ENCODE assay signal across 5 worm cellular contexts in genomic region chrX:15564338-15564737, ce11.
A peak's percentile ranks its signal among the peaks of the same experiment; 100 is the strongest.
TF ChIP-seq lines count a peak whose summit lies in the region.

No protein-coding gene starts in this region.

TF ChIP-seq in whole organism, L1 larva, 84 proteins besides CTCF, POLR2A, EP300 and RAD21 (continues in another document):
- TF ChIP-seq unc-98 (GFP tag; IDR thresholded peaks at IDR 0.05; lab: Robert Waterston, UW) = no peak
- no peak for TF ChIP-seq C16A3.4 (tag; optimal IDR thresholded peaks at IDR 0.05; lab: Kevin White, UChicago)
- TF ChIP-seq nhr-84 (tag; optimal IDR thresholded peaks at IDR 0.05; lab: Kevin White, UChicago) = no peak
- no peak for TF ChIP-seq F16B12.6 (tag; optimal IDR thresholded peaks at IDR 0.05; lab: Kevin White, UChicago)
- TF ChIP-seq tbx-2 (tag; optimal IDR thresholded peaks at IDR 0.05; lab: Kevin White, UChicago) = peak; percentile 11
- TF ChIP-seq nhr-77 (tag; optimal IDR thresholded peaks at IDR 0.05; lab: Kevin White, UChicago) = no peak
- TF ChIP-seq elt-2 (tag; optimal IDR thresholded peaks at IDR 0.05; lab: Kevin White, UChicago) = no peak
- peak in 1 of 3 experiments; percentile 6 for TF ChIP-seq ceh-82 (tag; optimal IDR thresholded peaks at IDR 0.05; lab: Kevin White, UChicago)
- TF ChIP-seq mab-9 (GFP tag; IDR thresholded peaks at IDR 0.05; lab: Robert Waterston, UW) = peak; percentile 45; the same call in 1 of the 2 replicates
- TF ChIP-seq nhr-19 (GFP tag; conservative IDR thresholded peaks at IDR 0.05; lab: Robert Waterston, UW) = no peak
- TF ChIP-seq unc-30 (tag; optimal IDR thresholded peaks at IDR 0.05; lab: Kevin White, UChicago) = no peak
- TF ChIP-seq egl-27 (tag; optimal IDR thresholded peaks at IDR 0.05; lab: Kevin White, UChicago) = no peak
- no peak for TF ChIP-seq ceh-63 (GFP tag; optimal IDR thresholded peaks at IDR 0.05; lab: Kevin White, UChicago)
- no peak for TF ChIP-seq grh-1 (GFP tag; IDR thresholded peaks at IDR 0.05; lab: Robert Waterston, UW)
- TF ChIP-seq lsy-2 (tag; optimal IDR thresholded peaks at IDR 0.05; lab: Kevin White, UChicago) = peak; percentile 1 to 25
- TF ChIP-seq pqm-1 (tag; optimal IDR thresholded peaks at IDR 0.05; lab: Kevin White, UChicago) = no peak
- no peak for TF ChIP-seq nhr-12 (tag; optimal IDR thresholded peaks at IDR 0.05; lab: Kevin White, UChicago)
- no peak for TF ChIP-seq sup-37 (GFP tag; optimal IDR thresholded peaks at IDR 0.05; lab: Kevin White, UChicago)
- TF ChIP-seq fkh-4 (tag; optimal IDR thresholded peaks at IDR 0.05; lab: Kevin White, UChicago; ENCODE audit: borderline replicate concordance) = no peak

TF ChIP-seq in whole organism, L2 larva, 48 proteins besides CTCF, POLR2A, EP300 and RAD21 (continues in another document):
- TF ChIP-seq zag-1 (tag; optimal IDR thresholded peaks at IDR 0.05; lab: Kevin White, UChicago) (peak; percentile 32), nhr-10 (tag; optimal IDR thresholded peaks at IDR 0.05; lab: Kevin White, UChicago) (no peak), ztf-11 (tag; optimal IDR thresholded peaks at IDR 0.05; lab: Kevin White, UChicago) (no peak), elt-1 (tag; optimal IDR thresholded peaks at IDR 0.05; lab: Kevin White, UChicago) (no peak), dmd-4 (tag; optimal IDR thresholded peaks at IDR 0.05; lab: Kevin White, UChicago) (no peak), mdl-1 (tag; optimal IDR thresholded peaks at IDR 0.05; lab: Kevin White, UChicago) (peak in 1 of 2 experiments; percentile 72), nhr-11 (tag; optimal IDR thresholded peaks at IDR 0.05; lab: Kevin White, UChicago) (no peak), snpc-4 (tag; optimal IDR thresholded peaks at IDR 0.05; lab: Kevin White, UChicago) (no peak), unc-62 (GFP tag; optimal IDR thresholded peaks at IDR 0.05; lab: Kevin White, UChicago) (no peak), ztf-1 (GFP tag; conservative IDR thresholded peaks at IDR 0.05; lab: Robert Waterston, UW) (no peak), nhr-129 (tag; optimal IDR thresholded peaks at IDR 0.05; lab: Kevin White, UChicago) (peak; percentile 46), C34F6.9 (tag; optimal IDR thresholded peaks at IDR 0.05; lab: Kevin White, UChicago) (peak; percentile 47), crh-2 (tag; optimal IDR thresholded peaks at IDR 0.05; lab: Kevin White, UChicago) (peak; percentile 36), lin-39 (tag; optimal IDR thresholded peaks at IDR 0.05; lab: Kevin White, UChicago) (peak; percentile 40), ceh-16 (tag; optimal IDR thresholded peaks at IDR 0.05; lab: Kevin White, UChicago) (no peak), lin-11 (tag; optimal IDR thresholded peaks at IDR 0.05; lab: Kevin White, UChicago) (no peak), nhr-25 (tag; optimal IDR thresholded peaks at IDR 0.05; lab: Kevin White, UChicago) (no peak), nhr-77 (tag; optimal IDR thresholded peaks at IDR 0.05; lab: Kevin White, UChicago) (no peak), R02D3.7 (tag; optimal IDR thresholded peaks at IDR 0.05; lab: Kevin White, UChicago) (no peak), lsy-2 (tag; optimal IDR thresholded peaks at IDR 0.05; lab: Kevin White, UChicago) (peak in 1 of 2 experiments; percentile 19)

TF ChIP-seq in whole organism, L3 larva, 47 proteins besides CTCF, POLR2A, EP300 and RAD21:
- TF ChIP-seq lin-39 (tag; optimal IDR thresholded peaks at IDR 0.05; lab: Kevin White, UChicago) (peak; percentile 59), nfya-1 (tag; optimal IDR thresholded peaks at IDR 0.05; lab: Kevin White, UChicago; ENCODE audit: insufficient read depth) (peak; percentile 16), ceh-9 (tag; optimal IDR thresholded peaks at IDR 0.05; lab: Kevin White, UChicago) (no peak), nhr-67 (tag; optimal IDR thresholded peaks at IDR 0.05; lab: Kevin White, UChicago) (no peak), aly-2 (tag; optimal IDR thresholded peaks at IDR 0.05; lab: Kevin White, UChicago) (no peak), ceh-16 (tag; optimal IDR thresholded peaks at IDR 0.05; lab: Kevin White, UChicago) (no peak), mml-1 (tag; optimal IDR thresholded peaks at IDR 0.05; lab: Kevin White, UChicago) (no peak), mdl-1 (tag; optimal IDR thresholded peaks at IDR 0.05; lab: Kevin White, UChicago) (no peak), sea-2 (GFP tag; optimal IDR thresholded peaks at IDR 0.05; lab: Kevin White, UChicago) (no peak), nhr-23 (tag; optimal IDR thresholded peaks at IDR 0.05; lab: Kevin White, UChicago) (no peak), hmg-11 (tag; optimal IDR thresholded peaks at IDR 0.05; lab: Kevin White, UChicago) (no peak)
TF ChIP-seq in whole organism, L3 larva: peak in this region for 2.

TF ChIP-seq in whole organism, L4 larva, 104 proteins besides CTCF, POLR2A, EP300 and RAD21 (continues in another document):
- no peak for TF ChIP-seq mes-2 (tag; optimal IDR thresholded peaks at IDR 0.05; lab: Kevin White, UChicago; ENCODE audit: poor library complexity, severe bottlenecking)
- no peak for TF ChIP-seq dmd-9 (GFP tag; IDR thresholded peaks at IDR 0.05; lab: Robert Waterston, UW)
- no peak for TF ChIP-seq daf-16 (GFP tag; optimal IDR thresholded peaks at IDR 0.05; lab: Kevin White, UChicago)
- TF ChIP-seq daf-16 (tag; optimal IDR thresholded peaks at IDR 0.05; lab: Kevin White, UChicago) = no peak
- TF ChIP-seq mep-1 (tag; optimal IDR thresholded peaks at IDR 0.05; lab: Kevin White, UChicago) = peak; percentile 4
- TF ChIP-seq zip-2 (tag; optimal IDR thresholded peaks at IDR 0.05; lab: Kevin White, UChicago) = no peak
- TF ChIP-seq nhr-76 (tag; optimal IDR thresholded peaks at IDR 0.05; lab: Kevin White, UChicago) = no peak
- no peak for TF ChIP-seq spr-3 (GFP tag; optimal IDR thresholded peaks at IDR 0.05; lab: Kevin White, UChicago)
- no peak for TF ChIP-seq zfp-2 (tag; optimal IDR thresholded peaks at IDR 0.05; lab: Kevin White, UChicago)
- no peak for TF ChIP-seq F44E2.7 (GFP tag; IDR thresholded peaks at IDR 0.05; lab: Robert Waterston, UW)
- TF ChIP-seq php-3 (GFP tag; IDR thresholded peaks at IDR 0.05; lab: Robert Waterston, UW) = no peak
- TF ChIP-seq ceh-32 (tag; optimal IDR thresholded peaks at IDR 0.05; lab: Kevin White, UChicago; ENCODE audit: poor library complexity) = no peak
- TF ChIP-seq unc-62 (GFP tag; optimal IDR thresholded peaks at IDR 0.05 in 1 of 2; lab: Kevin White, UChicago) = peak in 1 of 2 experiments; percentile 99
- TF ChIP-seq unc-62 (tag; optimal IDR thresholded peaks at IDR 0.05; lab: Kevin White, UChicago) = no peak
- peak in 1 of 2 experiments; percentile 37 for TF ChIP-seq mdl-1 (tag; optimal IDR thresholded peaks at IDR 0.05; lab: Kevin White, UChicago)
- no peak for TF ChIP-seq Y5F2A.4 (GFP tag; optimal IDR thresholded peaks at IDR 0.05; lab: Kevin White, UChicago)
- TF ChIP-seq hlh-30 (tag; optimal IDR thresholded peaks at IDR 0.05; lab: Kevin White, UChicago; ENCODE audit: insufficient read depth) = peak; percentile 79
- TF ChIP-seq aha-1 (tag; lab: Kevin White, UChicago) = peak; percentile 31
- no peak for TF ChIP-seq arid-1 (GFP tag; conservative IDR thresholded peaks at IDR 0.05; lab: Robert Waterston, UW)
- no peak for TF ChIP-seq cey-2 (tag; optimal IDR thresholded peaks at IDR 0.05; lab: Kevin White, UChicago; ENCODE audit: borderline replicate concordance, insufficient read depth)
- TF ChIP-seq dmd-6 (GFP tag; IDR thresholded peaks at IDR 0.05; lab: Robert Waterston, UW) = 0 out of 2 replicates have a peak, but pooled peaks have one; percentile 12
- no peak for TF ChIP-seq ctbp-1 (GFP tag; IDR thresholded peaks at IDR 0.05; lab: Robert Waterston, UW)
- TF ChIP-seq nhr-25 (tag; optimal IDR thresholded peaks at IDR 0.05; lab: Kevin White, UChicago; ENCODE audit: borderline replicate concordance, insufficient read depth) = no peak
- no peak for TF ChIP-seq daf-8 (GFP tag; IDR thresholded peaks at IDR 0.05; lab: Robert Waterston, UW)

TF ChIP-seq in whole organism, young adult, 124 proteins besides CTCF, POLR2A, EP300 and RAD21:
- TF ChIP-seq ccch-3 (GFP tag; optimal IDR thresholded peaks at IDR 0.05; lab: Kevin White, UChicago) (no peak), lsl-1 (GFP tag; optimal IDR thresholded peaks at IDR 0.05; lab: Kevin White, UChicago) (no peak), ceh-27 (GFP tag; optimal IDR thresholded peaks at IDR 0.05; lab: Kevin White, UChicago) (no peak), K11D2.4 (GFP tag; IDR thresholded peaks at IDR 0.05; lab: Robert Waterston, UW) (0 out of 2 replicates have a peak, but pooled peaks have one; percentile 28), tlf-1 (GFP tag; optimal IDR thresholded peaks at IDR 0.05; lab: Kevin White, UChicago) (no peak), lin-35 (GFP tag; optimal IDR thresholded peaks at IDR 0.05; lab: Kevin White, UChicago) (peak in 1 of 3 experiments; percentile 4), ceh-79 (tag; optimal IDR thresholded peaks at IDR 0.05; lab: Kevin White, UChicago) (no peak), ceh-100 (GFP tag; IDR thresholded peaks at IDR 0.05; lab: Robert Waterston, UW) (no peak), nhr-90 (tag; optimal IDR thresholded peaks at IDR 0.05; lab: Kevin White, UChicago) (no peak), akir-1 (GFP tag; optimal IDR thresholded peaks at IDR 0.05; lab: Kevin White, UChicago) (no peak), nhr-179 (tag; optimal IDR thresholded peaks at IDR 0.05; lab: Kevin White, UChicago) (no peak), nhr-80 (tag; optimal IDR thresholded peaks at IDR 0.05; lab: Kevin White, UChicago) (no peak), F10E7.11 (tag; optimal IDR thresholded peaks at IDR 0.05; lab: Kevin White, UChicago) (no peak), atf-7 (tag; optimal IDR thresholded peaks at IDR 0.05; lab: Kevin White, UChicago) (no peak), tbx-9 (tag; optimal IDR thresholded peaks at IDR 0.05; lab: Kevin White, UChicago; ENCODE audit: borderline replicate concordance) (no peak)
